Fruit fly (Drosophila melanogaster) whole organism, embryonic: ENCODE data around the gene Gyc89Da.

Experiments
- Ada2b ChIP-seq: fragments of 200-800 bp; sonication (Bioruptor generic); IDR thresholded peaks from 2 replicates; pipeline ENCODE4 v1.3.6; 2022; ENCODE audit warnings: missing biosample characterization, missing genetic modification characterization
- Aef1 ChIP-seq: fragments of 200-800 bp; sonication (Bioruptor generic); IDR thresholded peaks from 3 replicates; pipeline ENCODE4 v1.3.6; 2022; ENCODE audit warnings: missing biosample characterization, missing genetic modification characterization
- Atf3 ChIP-seq: fragments of 200-800 bp; sonication (Bioruptor generic); optimal IDR thresholded peaks from 3 replicates; lab custom pipeline; 2016; ENCODE audit warnings: missing biosample characterization, missing genetic modification characterization
- Awh ChIP-seq: fragments of 200-800 bp; sonication (Bioruptor generic); IDR thresholded peaks from 2 replicates; pipeline ENCODE4, ENCODE4 v1.3.6; 2022; ENCODE audit warnings: missing biosample characterization, missing genetic modification characterization
- Bgb ChIP-seq: fragments of 200-800 bp; sonication (Bioruptor generic); IDR thresholded peaks from 2 replicates; pipeline ENCODE4 v1.3.6; 2022; ENCODE audit warnings: missing biosample characterization, missing genetic modification characterization; ENCODE audit not compliant: partially characterized antibody
- CG11093 ChIP-seq: fragments of 200-800 bp; sonication (Bioruptor generic); IDR thresholded peaks from 3 replicates; pipeline ENCODE4 v1.3.6; 2022; ENCODE audit warnings: missing biosample characterization, missing genetic modification characterization
- CG11456 ChIP-seq: fragments of 200-800 bp; sonication (Bioruptor generic); IDR thresholded peaks from 3 replicates; pipeline ENCODE4 v1.3.6; 2022; ENCODE audit warnings: missing biosample characterization, missing genetic modification characterization
- CG11695 ChIP-seq: fragments of 200-800 bp; sonication (Bioruptor generic); IDR thresholded peaks from 3 replicates; pipeline ENCODE4 v1.3.6; 2022; ENCODE audit warnings: missing biosample characterization, missing genetic modification characterization
- CG12219 ChIP-seq: fragments of 200-800 bp; sonication (Bioruptor generic); optimal IDR thresholded peaks from 3 replicates; lab custom pipeline; 2018; ENCODE audit warnings: missing biosample characterization, mild to moderate bottlenecking, missing genetic modification characterization
- CG12769 ChIP-seq: fragments of 200-800 bp; sonication (Bioruptor generic); optimal IDR thresholded peaks from 2 replicates; lab custom pipeline; 2019; ENCODE audit warnings: missing biosample characterization, mild to moderate bottlenecking, missing genetic modification characterization, moderate library complexity
- CG13424 ChIP-seq: fragments of 200-800 bp; sonication (Bioruptor generic); optimal IDR thresholded peaks from 2 replicates; lab custom pipeline; 2019; ENCODE audit warnings: missing biosample characterization, mild to moderate bottlenecking, missing genetic modification characterization, moderate library complexity
- CG15696 ChIP-seq: fragments of 200-800 bp; sonication (Bioruptor generic); optimal IDR thresholded peaks from 2 replicates; lab custom pipeline; 2019; ENCODE audit warnings: missing biosample characterization, mild to moderate bottlenecking, missing genetic modification characterization, moderate library complexity
- CG16779 ChIP-seq: fragments of 200-800 bp; sonication (Bioruptor generic); IDR thresholded peaks from 2 replicates; pipeline ENCODE4 v1.3.6; 2022; ENCODE audit warnings: missing biosample characterization, missing genetic modification characterization
- CG17361 ChIP-seq: fragments of 200-800 bp; sonication (Bioruptor generic); IDR thresholded peaks from 3 replicates; pipeline ENCODE4 v1.3.6; 2022; ENCODE audit warnings: missing biosample characterization, missing genetic modification characterization
- CG2712 ChIP-seq: fragments of 200-800 bp; optimal IDR thresholded peaks from 3 replicates; lab custom pipeline; 2019; ENCODE audit warnings: missing biosample characterization, mild to moderate bottlenecking, missing genetic modification characterization, moderate library complexity
- CG3847 ChIP-seq: fragments of 200-800 bp; sonication (Bioruptor generic); IDR thresholded peaks from 2 replicates; pipeline ENCODE4 v1.3.6; 2022; ENCODE audit warnings: missing biosample characterization, missing genetic modification characterization
- CG4707 ChIP-seq: fragments of 200-800 bp; sonication (Bioruptor generic); optimal IDR thresholded peaks from 2 replicates; lab custom pipeline; 2018; ENCODE audit warnings: missing biosample characterization, mild to moderate bottlenecking, missing genetic modification characterization, moderate library complexity
- CG5953 ChIP-seq: fragments of 200-800 bp; sonication (Bioruptor generic); IDR thresholded peaks from 2 replicates; pipeline ENCODE4 v1.3.6; 2022; ENCODE audit warnings: missing biosample characterization, missing genetic modification characterization
- CG7786 ChIP-seq: fragments of 200-800 bp; sonication (Bioruptor generic); optimal IDR thresholded peaks from 2 replicates; lab custom pipeline; 2016; ENCODE audit warnings: missing biosample characterization, missing genetic modification characterization
- CG8924 ChIP-seq: fragments of 200-800 bp; optimal IDR thresholded peaks from 3 replicates; lab custom pipeline; 2019; ENCODE audit warnings: missing biosample characterization, mild to moderate bottlenecking, missing genetic modification characterization, moderate library complexity
- CTCF ChIP-seq: fragments of 200-800 bp; sonication (Bioruptor generic); optimal IDR thresholded peaks from 2 replicates; lab custom pipeline; 2017; ENCODE audit warnings: missing biosample characterization, mild to moderate bottlenecking, missing genetic modification characterization, moderate library complexity
- Chrac-16 ChIP-seq: fragments of 200-800 bp; sonication (Bioruptor generic); optimal IDR thresholded peaks from 3 replicates; lab custom pipeline; 2016; ENCODE audit warnings: missing biosample characterization, missing genetic modification characterization
- CrebB ChIP-seq: fragments of 200-800 bp; sonication (Bioruptor generic); optimal IDR thresholded peaks from 3 replicates; lab custom pipeline; 2018; ENCODE audit warnings: missing biosample characterization, mild to moderate bottlenecking, missing genetic modification characterization
- D19A ChIP-seq: fragments of 200-800 bp; optimal IDR thresholded peaks from 3 replicates; lab custom pipeline; 2019; ENCODE audit warnings: missing biosample characterization, mild to moderate bottlenecking, missing genetic modification characterization, moderate library complexity
- Dek ChIP-seq: fragments of 200-800 bp; sonication (Bioruptor generic); optimal IDR thresholded peaks from 3 replicates; lab custom pipeline; 2019; ENCODE audit warnings: missing biosample characterization, mild to moderate bottlenecking, missing genetic modification characterization, moderate library complexity
- Dref ChIP-seq: fragments of 200-800 bp; sonication (Bioruptor generic); IDR thresholded peaks from 2 replicates; pipeline ENCODE4 v1.3.6; 2022; ENCODE audit warnings: missing biosample characterization, missing genetic modification characterization
- E2f1 ChIP-seq: fragments of 200-800 bp; sonication (Bioruptor generic); IDR thresholded peaks from 2 replicates; pipeline ENCODE4 v1.3.6; 2022; ENCODE audit warnings: missing biosample characterization, missing genetic modification characterization
- ERR ChIP-seq: fragments of 200-800 bp; sonication (Bioruptor generic); optimal IDR thresholded peaks from 2 replicates; lab custom pipeline; 2016; ENCODE audit warnings: missing biosample characterization, missing genetic modification characterization
- Fer2 ChIP-seq: fragments of 200-800 bp; sonication (Bioruptor generic); optimal IDR thresholded peaks from 2 replicates; lab custom pipeline; 2018; ENCODE audit warnings: missing biosample characterization, mild to moderate bottlenecking, missing genetic modification characterization, moderate library complexity
- MBD-R2 ChIP-seq: fragments of 200-800 bp; sonication (Bioruptor generic); IDR thresholded peaks from 2 replicates; pipeline ENCODE4 v1.3.6; 2022; ENCODE audit warnings: missing biosample characterization, missing genetic modification characterization
- Nf-YB ChIP-seq: fragments of 200-800 bp; sonication (Bioruptor generic); optimal IDR thresholded peaks from 3 replicates; lab custom pipeline; 2019; ENCODE audit warnings: missing biosample characterization, mild to moderate bottlenecking, missing genetic modification characterization, moderate library complexity
- Spps ChIP-seq: fragments of 200-800 bp; sonication (Bioruptor generic); optimal IDR thresholded peaks from 2 replicates; lab custom pipeline; 2018; ENCODE audit warnings: missing biosample characterization, mild to moderate bottlenecking, missing genetic modification characterization
- Stat92E ChIP-seq, 3 experiments: fragments of >200 bp in 2 of 3; fragments of 200-800 bp in 1 of 3; sonication (Bioruptor generic) in 1 of 3; optimal IDR thresholded peaks; 2 replicates each; lab custom pipeline; 2017 to 2019; ENCODE audit warnings: missing biosample characterization in 3 of 3, missing genetic modification characterization in 3 of 3, mild to moderate bottlenecking in 1 of 3, moderate library complexity in 1 of 3
- br ChIP-seq: fragments of >200 bp; optimal IDR thresholded peaks from 2 replicates; lab custom pipeline; 2017
- cas ChIP-seq: fragments of 200-800 bp; sonication (Bioruptor generic); IDR thresholded peaks from 2 replicates; pipeline ENCODE4 v1.3.6; 2022; ENCODE audit warnings: missing biosample characterization, missing genetic modification characterization
- dati ChIP-seq: fragments of 200-800 bp; sonication (Bioruptor generic); IDR thresholded peaks from 2 replicates; pipeline ENCODE4 v1.3.6; 2022; ENCODE audit warnings: missing biosample characterization, missing genetic modification characterization
- dmrt99B ChIP-seq: fragments of 200-800 bp; sonication (Bioruptor generic); optimal IDR thresholded peaks from 2 replicates; lab custom pipeline; 2018; ENCODE audit warnings: missing biosample characterization, mild to moderate bottlenecking, missing genetic modification characterization, moderate library complexity
- esg ChIP-seq: fragments of 200-800 bp; sonication (Bioruptor generic); conservative IDR thresholded peaks from 2 replicates; pipeline ENCODE4 v1.3.6; 2022; ENCODE audit warnings: missing biosample characterization, missing genetic modification characterization
- fd3F ChIP-seq: fragments of 200-800 bp; sonication (Bioruptor generic); optimal IDR thresholded peaks from 2 replicates; lab custom pipeline; 2018; ENCODE audit warnings: missing biosample characterization, mild to moderate bottlenecking, missing genetic modification characterization, moderate library complexity
- fd64A ChIP-seq: fragments of 200-800 bp; sonication (Bioruptor generic); optimal IDR thresholded peaks from 3 replicates; lab custom pipeline; 2018; ENCODE audit warnings: missing biosample characterization, mild to moderate bottlenecking, missing genetic modification characterization
- gsb-n ChIP-seq: fragments of 200-800 bp; sonication (Bioruptor generic); optimal IDR thresholded peaks from 3 replicates; lab custom pipeline; 2018; ENCODE audit warnings: missing biosample characterization, mild to moderate bottlenecking, missing genetic modification characterization
- mld ChIP-seq: fragments of 200-800 bp; sonication (Bioruptor generic); IDR thresholded peaks from 3 replicates; pipeline ENCODE4 v1.3.6; 2022; ENCODE audit warnings: missing biosample characterization, missing genetic modification characterization; ENCODE audit not compliant: partially characterized antibody
- p53 ChIP-seq: fragments of 200-800 bp; sonication (Bioruptor generic); optimal IDR thresholded peaks from 2 replicates; lab custom pipeline; 2016; ENCODE audit warnings: missing biosample characterization, missing genetic modification characterization
- pfk ChIP-seq: fragments of 200-800 bp; sonication (Bioruptor generic); optimal IDR thresholded peaks from 2 replicates; lab custom pipeline; 2018; ENCODE audit warnings: missing biosample characterization, mild to moderate bottlenecking, missing genetic modification characterization, moderate library complexity
- run ChIP-seq: fragments of 200-800 bp; sonication (Bioruptor generic); optimal IDR thresholded peaks from 3 replicates; lab custom pipeline; 2018; ENCODE audit warnings: missing biosample characterization, mild to moderate bottlenecking, missing genetic modification characterization
- shn ChIP-seq: fragments of 200-800 bp; sonication (Bioruptor generic); optimal IDR thresholded peaks from 3 replicates; lab custom pipeline; 2016; ENCODE audit warnings: missing biosample characterization, missing genetic modification characterization
- sima ChIP-seq: fragments of 200-800 bp; sonication (Bioruptor generic); optimal IDR thresholded peaks from 2 replicates; lab custom pipeline; 2016; ENCODE audit warnings: missing biosample characterization, missing genetic modification characterization
- sisA ChIP-seq: fragments of 200-800 bp; sonication (Bioruptor generic); IDR thresholded peaks from 2 replicates; pipeline ENCODE4 v1.3.6; 2022; ENCODE audit warnings: missing biosample characterization, missing genetic modification characterization
- tin ChIP-seq: fragments of 200-800 bp; sonication (Bioruptor generic); optimal IDR thresholded peaks from 3 replicates; lab custom pipeline; 2016; ENCODE audit warnings: missing biosample characterization, missing genetic modification characterization
- tll ChIP-seq, 2 experiments: fragments of 200-800 bp in 1 of 2; fragments of >200 bp in 1 of 2; sonication (Bioruptor generic) in 1 of 2; optimal IDR thresholded peaks; 2 replicates each; lab custom pipeline; 2017 to 2019; ENCODE audit warnings: missing biosample characterization in 2 of 2, missing genetic modification characterization in 2 of 2, mild to moderate bottlenecking in 1 of 2, moderate library complexity in 1 of 2
- usp ChIP-seq: fragments of >200 bp; optimal IDR thresholded peaks from 2 replicates; lab custom pipeline; 2017; ENCODE audit warnings: missing biosample characterization, missing genetic modification characterization
- zen ChIP-seq: fragments of 200-800 bp; sonication (Bioruptor generic); optimal IDR thresholded peaks from 3 replicates; lab custom pipeline; 2018; ENCODE audit warnings: missing biosample characterization, mild to moderate bottlenecking, missing genetic modification characterization, moderate library complexity

Gyc89Da gene

dm6 chr3R:16524178-16524577 is 51.8 kb downstream of the Gyc89Da start (continued):
- TF ChIP-seq CG8924 (tag; lab: Kevin White, UChicago), result peak; percentile 45
- peak; percentile 92 for TF ChIP-seq CG2712 (tag; lab: Kevin White, UChicago)
- peak; percentile 65 for TF ChIP-seq E2f1 (GFP tag; lab: Robert Waterston, UW)
- TF ChIP-seq sima (GFP tag; lab: Kevin White, UChicago), result no peak
- TF ChIP-seq Stat92E (GFP tag; optimal IDR thresholded peaks at IDR 0.05; lab: Kevin White, UChicago), result no peak
- no peak for TF ChIP-seq fd3F
- TF ChIP-seq D19A (tag; lab: Kevin White, UChicago), result peak; percentile 89
- TF ChIP-seq esg, result peak; percentile 74
- TF ChIP-seq p53 (GFP tag; lab: Kevin White, UChicago), result peak; percentile 12
- TF ChIP-seq Dek (tag; lab: Kevin White, UChicago), result peak; percentile 12
- no peak for TF ChIP-seq shn (GFP tag; lab: Kevin White, UChicago)
- TF ChIP-seq CG16779 (GFP tag; lab: Robert Waterston, UW), result no peak
- TF ChIP-seq CG5953 (GFP tag; lab: Robert Waterston, UW), result peak; percentile 86
- TF ChIP-seq tin (GFP tag; lab: Kevin White, UChicago), result peak; percentile 82
- peak; percentile 60 for TF ChIP-seq CG13424 (tag; lab: Kevin White, UChicago)
- peak; percentile 76 for TF ChIP-seq CG11695
- TF ChIP-seq Chrac-16 (GFP tag; lab: Kevin White, UChicago), result no peak
- TF ChIP-seq run, result peak; percentile 13
- peak; percentile 93 for TF ChIP-seq gsb-n (tag; lab: Kevin White, UChicago)
- TF ChIP-seq mld (GFP tag; lab: Robert Waterston, UW), result no peak
- no peak for TF ChIP-seq CG12219 (GFP tag; lab: Kevin White, UChicago)
- TF ChIP-seq usp, result no peak
- TF ChIP-seq zen (tag; lab: Kevin White, UChicago), result peak; percentile 88
- peak; percentile 44; the same call in 2 of the 3 replicates for TF ChIP-seq Aef1 (GFP tag; lab: Robert Waterston, UW)
- no peak for TF ChIP-seq pfk (GFP tag; lab: Kevin White, UChicago)
- TF ChIP-seq fd64A (GFP tag; lab: Kevin White, UChicago), result no peak
- TF ChIP-seq Fer2 (tag; lab: Kevin White, UChicago), result no peak
- peak; percentile 49 for TF ChIP-seq CG15696 (tag; lab: Kevin White, UChicago)
- TF ChIP-seq cas (GFP tag; lab: Robert Waterston, UW), result no peak
- TF ChIP-seq CG11456 (GFP tag; lab: Robert Waterston, UW), result no peak
- no peak for TF ChIP-seq br
- no peak for TF ChIP-seq Bgb
- no peak for TF ChIP-seq CG12769
- peak; percentile 96 for TF ChIP-seq Spps
- TF ChIP-seq Nf-YB (GFP tag; lab: Kevin White, UChicago), result no peak
- peak; percentile 90 for TF ChIP-seq dmrt99B
- TF ChIP-seq Awh (GFP tag; lab: Robert Waterston, UW), result peak; percentile 77
- peak; percentile 65; the same call in 1 of the 2 replicates for TF ChIP-seq dati
- TF ChIP-seq tll (GFP tag; optimal IDR thresholded peaks at IDR 0.05; lab: Kevin White, UChicago), result no peak
- peak; percentile 88 for TF ChIP-seq CG17361 (GFP tag; lab: Robert Waterston, UW)
- peak; percentile 62; the same call in 1 of the 2 replicates for TF ChIP-seq Ada2b (GFP tag; lab: Robert Waterston, UW)
- TF ChIP-seq CG7786 (GFP tag; lab: Kevin White, UChicago), result no peak
- no peak for TF ChIP-seq CG4707 (GFP tag; lab: Kevin White, UChicago)
- TF ChIP-seq CTCF (GFP tag; lab: Kevin White, UChicago), result peak; percentile 52
- peak; percentile 54; the same call in 1 of the 3 replicates for TF ChIP-seq CG11093 (GFP tag; lab: Robert Waterston, UW)
- peak; percentile 22; the same call in 1 of the 2 replicates for TF ChIP-seq MBD-R2
- TF ChIP-seq CrebB (tag; lab: Kevin White, UChicago), result no peak
- no peak for TF ChIP-seq Dref (GFP tag; lab: Robert Waterston, UW)
- TF ChIP-seq CG3847 (GFP tag; lab: Robert Waterston, UW), result no peak
- TF ChIP-seq sisA (GFP tag; lab: Robert Waterston, UW), result peak; percentile 95
- peak; percentile 14 for TF ChIP-seq Atf3 (GFP tag; lab: Kevin White, UChicago)
- no peak for TF ChIP-seq ERR (GFP tag; lab: Kevin White, UChicago)
